Worm (Caenorhabditis elegans) whole organism, mixed stage, embryonic: ENCODE data around the gene sqv-4.

Experiments
- ces-1 ChIP-seq: fragments of 150-350 bp; optimal IDR thresholded peaks from 2 replicates; lab custom pipeline; 2014; ENCODE audit warnings: missing biosample characterization, missing genetic modification reagents, missing genetic modification characterization
- elt-3 ChIP-seq: fragments of 150-350 bp; optimal IDR thresholded peaks from 2 replicates; lab custom pipeline; 2014; ENCODE audit warnings: missing biosample characterization, missing genetic modification characterization
- nhr-2 ChIP-seq: fragments of 150-350 bp; optimal IDR thresholded peaks from 2 replicates; lab custom pipeline; 2014; ENCODE audit warnings: missing biosample characterization, missing genetic modification characterization
- nhr-237 ChIP-seq: fragments of 150-350 bp; optimal IDR thresholded peaks from 2 replicates; lab custom pipeline; 2014; ENCODE audit warnings: missing biosample characterization, missing genetic modification characterization
- nhr-76 ChIP-seq: sonication (generic microtip); optimal IDR thresholded peaks from 2 replicates; lab custom pipeline; 2017; ENCODE audit warnings: missing biosample characterization, missing genetic modification characterization
- unc-62 ChIP-seq: fragments of 150-350 bp; optimal IDR thresholded peaks from 2 replicates; lab custom pipeline; 2014; ENCODE audit warnings: missing biosample characterization, missing genetic modification reagents, missing genetic modification characterization
- ztf-11 ChIP-seq: fragments of 150-350 bp; optimal IDR thresholded peaks from 2 replicates; lab custom pipeline; 2014; ENCODE audit warnings: missing biosample characterization, missing genetic modification characterization

ce11 chrV:10671618-10672017 lies 10.4 kb upstream of the sqv-4 start, which contains the start of gene ceh-22:
- no peak for TF ChIP-seq nhr-2 (tag; lab: Kevin White, UChicago)
- TF ChIP-seq nhr-237 (tag; lab: Kevin White, UChicago): no peak
- no peak for TF ChIP-seq ztf-11 (tag; lab: Kevin White, UChicago)
- TF ChIP-seq elt-3: no peak
- TF ChIP-seq unc-62: no peak
- TF ChIP-seq nhr-76 (tag; lab: Kevin White, UChicago): no peak
- no peak for TF ChIP-seq ces-1 (GFP tag; lab: Kevin White, UChicago)
